Fruit fly (Drosophila melanogaster): ENCODE data around the gene CG13631.

The CG13631 gene

DNA sequence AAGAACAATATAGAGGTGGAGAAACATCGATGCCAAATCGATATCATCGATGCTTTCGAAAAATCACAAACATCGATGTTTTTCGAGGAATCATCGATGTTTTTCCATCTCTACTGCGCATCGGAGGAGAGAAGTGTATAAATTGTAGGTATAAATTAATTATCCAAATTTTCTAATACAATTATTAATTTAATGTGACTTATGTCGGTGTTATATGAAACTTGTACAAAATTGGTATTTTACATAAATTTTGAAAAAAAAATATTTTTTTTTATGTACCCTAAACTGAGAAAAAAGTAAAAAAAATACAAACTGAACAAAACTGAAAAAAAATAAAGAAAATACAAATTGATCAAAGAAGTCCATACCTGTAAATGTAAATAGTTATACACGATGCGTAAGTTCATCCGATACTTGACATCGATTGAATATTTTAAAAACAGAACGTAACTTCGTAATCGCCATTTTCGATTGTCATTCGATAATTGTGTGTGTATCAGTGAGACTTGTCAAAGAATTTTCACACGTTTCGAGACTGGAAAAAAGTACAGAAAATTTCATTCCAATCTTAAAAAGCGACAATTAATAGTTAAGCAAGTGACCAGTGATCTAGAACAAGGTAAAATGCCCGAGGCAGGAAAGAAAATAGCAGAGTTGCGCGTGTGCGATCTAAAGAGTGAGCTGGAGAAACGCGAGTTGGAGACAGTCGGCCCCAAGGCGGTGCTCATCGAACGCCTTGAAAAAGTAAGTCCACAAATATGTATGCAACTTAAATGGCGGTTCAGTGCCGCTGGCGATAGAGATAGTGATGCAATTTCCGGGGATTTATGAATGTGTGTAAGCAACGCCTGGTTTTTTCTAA lies 48.1 kb downstream of the CG13631 start, which contains the start of the genes CG5808 and Saf-B:
TSS of gene CG5808 (minus strand) at position 15 of the 862 bp plus-strand sequence.
TSS of gene Saf-B (plus strand) at position 472 of the 862 bp plus-strand sequence.
- TF ChIP-seq noc (tag; optimal IDR thresholded peaks at IDR 0.05), result no peak

All from whole organism, larva.